Worm (Caenorhabditis elegans) whole organism, L3 larva: ENCODE data around the gene C13A2.3.
"Not testable (repeated sequence)": the region's sequence is repeated elsewhere in the genome, so short reads cannot be mapped to it uniquely, and the experiment has no call there.

Source experiments
- R02D3.7 ChIP-seq: fragments of 150-350 bp; optimal IDR thresholded peaks from 2 replicates; lab custom pipeline; 2014; ENCODE audit warnings: missing biosample characterization, missing genetic modification characterization
- ZK546.5 ChIP-seq: sonication (generic microtip); optimal IDR thresholded peaks from 2 replicates; lab custom pipeline; 2017; ENCODE audit warnings: missing biosample characterization, missing genetic modification characterization
- aly-2 ChIP-seq: fragments of 150-350 bp; optimal IDR thresholded peaks from 2 replicates; lab custom pipeline; 2014; ENCODE audit warnings: missing biosample characterization, missing genetic modification characterization
- ama-1 ChIP-seq: fragments of 150-350 bp; optimal IDR thresholded peaks from 2 replicates; lab custom pipeline; 2018
- ceh-16 ChIP-seq: sonication (generic microtip); optimal IDR thresholded peaks from 2 replicates; lab custom pipeline; 2017; ENCODE audit warnings: missing biosample characterization, missing genetic modification characterization
- ceh-28 ChIP-seq: fragments of 150-350 bp; optimal IDR thresholded peaks from 2 replicates; lab custom pipeline; 2014; ENCODE audit warnings: missing biosample characterization, missing genetic modification reagents, missing genetic modification characterization
- ceh-82 ChIP-seq: fragments of 150-350 bp; optimal IDR thresholded peaks from 2 replicates; lab custom pipeline; 2014; ENCODE audit warnings: missing biosample characterization, missing genetic modification characterization
- ceh-9 ChIP-seq: sonication (generic microtip); optimal IDR thresholded peaks from 2 replicates; lab custom pipeline; 2018; ENCODE audit warnings: missing biosample characterization, missing genetic modification characterization
- daf-12 ChIP-seq: fragments of 150-350 bp; optimal IDR thresholded peaks from 2 replicates; lab custom pipeline; 2014; ENCODE audit warnings: missing biosample characterization, missing genetic modification reagents, missing genetic modification characterization
- egl-27 ChIP-seq: sonication (generic microtip); optimal IDR thresholded peaks from 4 replicates; lab custom pipeline; 2017; ENCODE audit warnings: missing biosample characterization, missing genetic modification reagents, missing genetic modification characterization
- elt-1 ChIP-seq: fragments of 150-350 bp; optimal IDR thresholded peaks from 2 replicates; lab custom pipeline; 2014; ENCODE audit warnings: missing biosample characterization, missing genetic modification characterization
- elt-3 ChIP-seq, 3 experiments: fragments of 150-350 bp in 1 of 3; sonication (generic microtip) in 2 of 3; optimal IDR thresholded peaks; 2 replicates in 2 of 3; 4 replicates in 1 of 3; lab custom pipeline; 2014 to 2017; ENCODE audit warnings: missing biosample characterization in 3 of 3, missing genetic modification characterization in 3 of 3
- fkh-10 ChIP-seq: sonication (generic microtip); optimal IDR thresholded peaks from 2 replicates; lab custom pipeline; 2017; ENCODE audit warnings: missing biosample characterization, missing genetic modification reagents, missing genetic modification characterization
- fkh-2 ChIP-seq: fragments of 150-350 bp; optimal IDR thresholded peaks from 2 replicates; lab custom pipeline; 2014; ENCODE audit warnings: missing biosample characterization, missing genetic modification reagents, missing genetic modification characterization
- fos-1 ChIP-seq: fragments of 150-350 bp; optimal IDR thresholded peaks from 2 replicates; lab custom pipeline; 2014; ENCODE audit warnings: missing biosample characterization, missing genetic modification characterization
- jun-1 ChIP-seq: fragments of 150-350 bp; optimal IDR thresholded peaks from 2 replicates; lab custom pipeline; 2014; ENCODE audit warnings: missing biosample characterization, missing genetic modification reagents, missing genetic modification characterization
- lin-15B ChIP-seq: fragments of 150-350 bp; optimal IDR thresholded peaks from 2 replicates; lab custom pipeline; 2014; ENCODE audit warnings: missing biosample characterization, missing genetic modification characterization
- lsy-12 ChIP-seq: sonication (generic microtip); optimal IDR thresholded peaks from 2 replicates; lab custom pipeline; 2016; ENCODE audit warnings: mild to moderate bottlenecking, missing genetic modification characterization, missing compliant biosample characterization
- nfya-1 ChIP-seq: sonication (generic microtip); optimal IDR thresholded peaks from 2 replicates; lab custom pipeline; 2017; ENCODE audit warnings: missing genetic modification characterization, mild to moderate bottlenecking, missing compliant biosample characterization, antibody characterized with exemption, moderate library complexity; ENCODE audit not compliant: insufficient read depth
- nhr-12 ChIP-seq: fragments of 150-350 bp; optimal IDR thresholded peaks from 2 replicates; lab custom pipeline; 2014; ENCODE audit warnings: missing biosample characterization, missing genetic modification characterization
- nhr-25 ChIP-seq: sonication (generic microtip); optimal IDR thresholded peaks from 2 replicates; lab custom pipeline; 2017; ENCODE audit warnings: missing biosample characterization, missing genetic modification characterization
- nhr-28 ChIP-seq: fragments of 150-350 bp; optimal IDR thresholded peaks from 2 replicates; lab custom pipeline; 2014; ENCODE audit warnings: missing biosample characterization, missing genetic modification characterization
- nhr-43 ChIP-seq: sonication (generic microtip); optimal IDR thresholded peaks from 2 replicates; lab custom pipeline; 2016; ENCODE audit warnings: mild to moderate bottlenecking, missing genetic modification characterization, missing compliant biosample characterization; ENCODE audit not compliant: poor library complexity, severe bottlenecking
- nhr-77 ChIP-seq: fragments of 150-350 bp; optimal IDR thresholded peaks from 2 replicates; lab custom pipeline; 2014; ENCODE audit warnings: missing biosample characterization, missing genetic modification characterization
- pha-4 ChIP-seq: fragments of 150-350 bp; optimal IDR thresholded peaks from 2 replicates; lab custom pipeline; 2014; ENCODE audit warnings: missing biosample characterization, missing genetic modification reagents, missing genetic modification characterization
- sea-2 ChIP-seq: fragments of 150-350 bp; sonication (generic microtip); optimal IDR thresholded peaks from 4 replicates; lab custom pipeline; 2014; ENCODE audit warnings: missing biosample characterization, missing genetic modification reagents, missing genetic modification characterization
- skn-1 ChIP-seq: fragments of 150-350 bp; optimal IDR thresholded peaks from 2 replicates; lab custom pipeline; 2014; ENCODE audit warnings: missing biosample characterization, missing genetic modification characterization
- snpc-4 ChIP-seq: fragments of 150-350 bp; optimal IDR thresholded peaks from 2 replicates; lab custom pipeline; 2014; ENCODE audit warnings: missing biosample characterization, missing genetic modification characterization
- tbx-2 ChIP-seq: sonication (generic microtip); optimal IDR thresholded peaks from 2 replicates; lab custom pipeline; 2016; ENCODE audit warnings: mild to moderate bottlenecking, missing genetic modification characterization, missing compliant biosample characterization
- unc-62 ChIP-seq: fragments of 150-350 bp; sonication (generic microtip); optimal IDR thresholded peaks from 4 replicates; lab custom pipeline; 2014; ENCODE audit warnings: missing biosample characterization, missing genetic modification reagents, missing genetic modification characterization
- ztf-11 ChIP-seq: fragments of 150-350 bp; optimal IDR thresholded peaks from 2 replicates; lab custom pipeline; 2014; ENCODE audit warnings: missing biosample characterization, missing genetic modification characterization

Gene C13A2.3

DNA sequence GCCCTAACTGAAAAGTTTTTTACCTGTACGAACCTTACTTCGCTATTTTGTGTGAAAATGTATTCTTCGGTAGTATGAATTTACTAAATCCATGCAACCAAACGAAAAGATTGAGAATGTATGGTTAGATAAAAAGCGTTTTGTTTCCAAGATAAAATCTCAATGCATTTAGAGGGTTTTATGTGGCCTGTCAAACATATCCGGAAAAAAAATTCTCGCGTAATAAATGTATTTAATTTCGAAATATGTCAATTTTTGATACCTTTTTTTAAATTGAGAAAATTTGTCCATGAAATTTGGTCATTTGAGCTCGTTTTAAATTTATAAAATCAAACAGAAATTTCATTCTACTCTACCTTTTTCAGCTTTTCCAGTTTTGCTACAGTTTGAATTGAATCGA is 13.1 kb downstream of the C13A2.3 start, which contains the start of gene F07G11.4:
Gene F07G11.4 (minus strand): TSS at position 101 of the 400 bp plus-strand sequence.
- no peak for TF ChIP-seq ztf-11 (tag; lab: Kevin White, UChicago)
- TF ChIP-seq fkh-2 (tag; lab: Kevin White, UChicago) = no peak
- no peak for TF ChIP-seq nfya-1 (tag; lab: Kevin White, UChicago)
- TF ChIP-seq nhr-12 (tag; lab: Kevin White, UChicago) = no peak
- no peak for TF ChIP-seq jun-1 (tag; lab: Kevin White, UChicago)
- no peak for TF ChIP-seq fos-1
- no peak for TF ChIP-seq snpc-4
- no peak for TF ChIP-seq lsy-12 (tag; lab: Kevin White, UChicago)
- no peak for TF ChIP-seq ceh-82
- TF ChIP-seq aly-2 (tag; lab: Kevin White, UChicago) = no peak
- no peak for TF ChIP-seq egl-27 (tag; lab: Kevin White, UChicago)

- TF ChIP-seq fos-1 (no peak), nhr-25 (no peak), ama-1 (lab: Kevin White, UChicago) (no peak), snpc-4 (no peak), nhr-28 (tag; lab: Kevin White, UChicago) (no peak), unc-62 (no peak), nhr-12 (tag; lab: Kevin White, UChicago) (no peak), skn-1 (tag; lab: Kevin White, UChicago) (no peak), egl-27 (tag; lab: Kevin White, UChicago) (no peak), sea-2 (GFP tag; lab: Kevin White, UChicago) (no peak)
These were observed 15.1 kb downstream of the C13A2.3 start, which contains the start of gene srj-32 for ce11 chrV:7297263-7297662. srj-32 (minus strand) TSS chrV:7297363.

DNA sequence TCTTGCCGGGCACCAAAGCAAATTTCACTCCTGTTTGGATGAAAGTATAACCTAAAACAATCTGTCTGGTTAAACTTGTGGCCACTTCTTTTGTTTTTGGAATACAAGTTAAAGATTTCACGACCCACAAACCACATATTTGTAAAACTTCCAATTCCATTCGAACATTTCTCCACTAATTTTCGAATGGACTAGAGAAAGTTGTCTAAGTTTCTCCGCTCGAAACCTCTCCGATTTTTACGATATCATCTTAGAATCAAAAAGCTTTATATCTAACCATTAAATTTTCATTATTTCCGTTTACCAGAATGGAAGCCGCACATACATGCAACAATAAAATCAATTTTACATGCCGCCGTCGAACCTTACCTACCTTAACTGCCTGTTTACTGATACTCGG is 16.3 kb downstream of the C13A2.3 start, which contains the start of gene F07G11.3:
Gene F07G11.3 (plus strand): TSS at position 301 of the 400 bp plus-strand sequence.
- TF ChIP-seq ama-1 (lab: Kevin White, UChicago) (no peak), sea-2 (GFP tag; lab: Kevin White, UChicago) (no peak), fkh-10 (GFP tag; lab: Kevin White, UChicago) (no peak), nhr-25 (no peak), elt-3 (tag; optimal IDR thresholded peaks at IDR 0.05; lab: Kevin White, UChicago) (no peak), elt-1 (tag; lab: Kevin White, UChicago) (no peak), lsy-12 (tag; lab: Kevin White, UChicago) (no peak), lin-15B (no peak), aly-2 (tag; lab: Kevin White, UChicago) (no peak), egl-27 (tag; lab: Kevin White, UChicago) (no peak), ceh-28 (tag; lab: Kevin White, UChicago) (no peak), ceh-16 (tag; lab: Kevin White, UChicago) (no peak), skn-1 (tag; lab: Kevin White, UChicago) (no peak), pha-4 (tag; lab: Kevin White, UChicago) (no peak)

ce11 chrV:7304506-7304905 is 22.4 kb downstream of the C13A2.3 start, which contains the start of gene F07G11.2:
F07G11.2 (plus strand) TSS chrV:7304806.
- not testable (repeated sequence) for TF ChIP-seq ZK546.5, daf-12, ceh-9 (tag; lab: Kevin White, UChicago)

- TF ChIP-seq nhr-77 (no peak), fkh-2 (tag; lab: Kevin White, UChicago) (no peak), nhr-43 (tag; lab: Kevin White, UChicago) (no peak), ztf-11 (tag; lab: Kevin White, UChicago) (no peak), nhr-28 (tag; lab: Kevin White, UChicago) (no peak), tbx-2 (tag; lab: Kevin White, UChicago) (no peak), R02D3.7 (tag; lab: Kevin White, UChicago) (no peak), nhr-12 (tag; lab: Kevin White, UChicago) (no peak), ceh-16 (tag; lab: Kevin White, UChicago) (no peak), pha-4 (tag; lab: Kevin White, UChicago) (no peak)
These were observed 25.0 kb downstream of the C13A2.3 start, which contains the start of gene F07G11.1 for ce11 chrV:7307089-7307488. F07G11.1 (plus strand) TSS chrV:7307389.
